Worm (Caenorhabditis elegans): ENCODE results near the gene coa-3.

ce11 chrII:4579920-4580474, 22.4 kb downstream of the coa-3 start:
- TF ChIP-seq dao-5 (tag; optimal IDR thresholded peaks at IDR 0.05) (no peak), him-1 (tag; optimal IDR thresholded peaks at IDR 0.05) (no peak), W03F9.2 (tag; optimal IDR thresholded peaks at IDR 0.05) (no peak)
